Worm (Caenorhabditis elegans) whole organism, L3 larva: Measurements from ENCODE around the gene F15G9.2.
A peak's percentile ranks its signal among the peaks of the same experiment; 100 is the strongest.

Source experiments
- R02D3.7 ChIP-seq: fragments of 150-350 bp; optimal IDR thresholded peaks from 2 replicates; lab custom pipeline; 2014; ENCODE audit warnings: missing biosample characterization, missing genetic modification characterization
- ama-1 ChIP-seq: fragments of 150-350 bp; optimal IDR thresholded peaks from 2 replicates; lab custom pipeline; 2018
- fos-1 ChIP-seq: fragments of 150-350 bp; optimal IDR thresholded peaks from 2 replicates; lab custom pipeline; 2014; ENCODE audit warnings: missing biosample characterization, missing genetic modification characterization
- lin-39 ChIP-seq: fragments of 150-350 bp; optimal IDR thresholded peaks from 2 replicates; lab custom pipeline; 2018; ENCODE audit warnings: missing biosample characterization, missing genetic modification reagents, missing genetic modification characterization
- nhr-11 ChIP-seq: fragments of 150-350 bp; optimal IDR thresholded peaks from 2 replicates; lab custom pipeline; 2014; ENCODE audit warnings: missing biosample characterization, missing genetic modification characterization
- nhr-23 ChIP-seq: fragments of 150-350 bp; optimal IDR thresholded peaks from 2 replicates; lab custom pipeline; 2014; ENCODE audit warnings: missing biosample characterization, missing genetic modification reagents, missing genetic modification characterization
- nhr-25 ChIP-seq: sonication (generic microtip); optimal IDR thresholded peaks from 2 replicates; lab custom pipeline; 2017; ENCODE audit warnings: missing biosample characterization, missing genetic modification characterization
- nhr-77 ChIP-seq: fragments of 150-350 bp; optimal IDR thresholded peaks from 2 replicates; lab custom pipeline; 2014; ENCODE audit warnings: missing biosample characterization, missing genetic modification characterization
- pha-4 ChIP-seq: fragments of 150-350 bp; optimal IDR thresholded peaks from 2 replicates; lab custom pipeline; 2014; ENCODE audit warnings: missing biosample characterization, missing genetic modification reagents, missing genetic modification characterization
- sea-2 ChIP-seq: fragments of 150-350 bp; sonication (generic microtip); optimal IDR thresholded peaks from 4 replicates; lab custom pipeline; 2014; ENCODE audit warnings: missing biosample characterization, missing genetic modification reagents, missing genetic modification characterization
- snpc-4 ChIP-seq: fragments of 150-350 bp; optimal IDR thresholded peaks from 2 replicates; lab custom pipeline; 2014; ENCODE audit warnings: missing biosample characterization, missing genetic modification characterization
- unc-39 ChIP-seq: sonication (generic microtip); optimal IDR thresholded peaks from 4 replicates; lab custom pipeline; 2017; ENCODE audit warnings: missing biosample characterization, missing genetic modification characterization
- unc-62 ChIP-seq: fragments of 150-350 bp; sonication (generic microtip); optimal IDR thresholded peaks from 4 replicates; lab custom pipeline; 2014; ENCODE audit warnings: missing biosample characterization, missing genetic modification reagents, missing genetic modification characterization
- ztf-11 ChIP-seq: fragments of 150-350 bp; optimal IDR thresholded peaks from 2 replicates; lab custom pipeline; 2014; ENCODE audit warnings: missing biosample characterization, missing genetic modification characterization

- TF ChIP-seq nhr-23 (tag; lab: Kevin White, UChicago): no peak
- no peak for TF ChIP-seq pha-4 (tag; lab: Kevin White, UChicago)
- TF ChIP-seq lin-39 (tag; lab: Kevin White, UChicago): peak; percentile 62
- no peak for TF ChIP-seq sea-2 (GFP tag; lab: Kevin White, UChicago)
- TF ChIP-seq nhr-77 (tag; lab: Kevin White, UChicago): no peak
- no peak for TF ChIP-seq fos-1 (tag; lab: Kevin White, UChicago)
- no peak for TF ChIP-seq ztf-11 (tag; lab: Kevin White, UChicago)
- TF ChIP-seq unc-39 (tag; lab: Kevin White, UChicago): no peak
- TF ChIP-seq nhr-25: no peak
- no peak for TF ChIP-seq nhr-11 (tag; lab: Kevin White, UChicago)
- no peak for TF ChIP-seq R02D3.7 (tag; lab: Kevin White, UChicago)
- TF ChIP-seq unc-62 (GFP tag; lab: Kevin White, UChicago): no peak
- TF ChIP-seq ama-1 (lab: Kevin White, UChicago): no peak
- TF ChIP-seq snpc-4 (tag; lab: Kevin White, UChicago): no peak
Measured at ce11 chrX:9737730-9738129, 24.2 kb upstream of the F15G9.2 start, which contains the start of gene F15G9.5.
